Fruit fly (Drosophila melanogaster): ENCODE measurements around the gene Ptp10D.

- TF ChIP-seq CG32121 (GFP tag; IDR thresholded peaks at IDR 0.05) (no peak), CG34367 (tag; optimal IDR thresholded peaks at IDR 0.05) (no peak), CG10348 (GFP tag; IDR thresholded peaks at IDR 0.05) (no peak), CG14655 (GFP tag; optimal IDR thresholded peaks at IDR 0.05) (no peak), CG17806 (tag; optimal IDR thresholded peaks at IDR 0.05) (no peak), Pif1A (GFP tag; optimal IDR thresholded peaks at IDR 0.05) (no peak), rn (GFP tag; IDR thresholded peaks at IDR 0.05) (no peak), CG12605 (GFP tag; IDR thresholded peaks at IDR 0.05) (no peak)
These were observed 49.4 kb upstream of the Ptp10D start, which contains the start of the genes Kmn1 and Reepl1 for dm6 chrX:11572270-11572914.

Data from whole organism, pupa.